Worm (Caenorhabditis elegans): ENCODE results near the gene spp-6.

DNA sequence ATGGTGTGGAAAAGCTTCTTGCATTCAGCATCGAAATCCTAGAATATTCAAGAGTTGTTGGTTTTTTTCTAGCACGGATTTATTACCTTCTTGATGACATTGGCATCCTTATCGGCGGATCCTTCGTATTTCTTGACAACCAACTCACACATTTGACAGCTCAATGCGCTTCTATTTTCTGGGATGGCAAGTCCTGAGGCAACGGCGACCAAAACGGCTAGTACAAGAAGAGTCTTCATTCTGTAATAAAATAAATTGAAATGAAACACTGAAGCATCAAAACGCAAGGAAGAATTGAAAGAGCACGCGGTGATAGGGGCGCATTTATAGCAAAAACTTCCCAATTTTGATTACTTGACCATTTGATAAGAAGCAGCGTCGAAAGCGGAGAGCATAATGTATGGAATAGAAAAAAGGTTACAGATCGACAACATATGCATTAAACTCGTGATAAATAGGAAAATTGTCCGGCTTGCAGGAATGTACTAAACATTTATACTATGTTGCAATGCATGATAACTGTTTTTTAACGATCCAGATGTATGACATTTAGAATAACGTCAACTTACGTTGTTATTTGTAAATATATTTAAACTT is 3.1 kb downstream of the spp-6 start, which contains the start of gene spp-5:
- TF ChIP-seq nhr-237 (tag; optimal IDR thresholded peaks at IDR 0.05), result no peak
- no peak for TF ChIP-seq zip-2 (tag; optimal IDR thresholded peaks at IDR 0.05)
- no peak for TF ChIP-seq egl-27 (tag; optimal IDR thresholded peaks at IDR 0.05)
- TF ChIP-seq ama-1 (optimal IDR thresholded peaks at IDR 0.05), result peak; percentile 79
- TF ChIP-seq saeg-2 (GFP tag; IDR thresholded peaks at IDR 0.05), result no peak
- no peak for TF ChIP-seq ceh-32 (tag; optimal IDR thresholded peaks at IDR 0.05; ENCODE audit: poor library complexity)
- TF ChIP-seq ceh-20 (GFP tag; IDR thresholded peaks at IDR 0.05), result no peak
- no peak for TF ChIP-seq lin-13 (GFP tag; optimal IDR thresholded peaks at IDR 0.05)
